Worm (Caenorhabditis elegans) whole organism, young adult: ENCODE data around the gene pho-7.

Experiments used
- C17E4.6 ChIP-seq: fragments of 200-800 bp; sonication (Bioruptor generic); IDR thresholded peaks from 2 replicates; pipeline ENCODE4 v1.3.6; 2022; ENCODE audit warnings: missing genetic modification reagents, missing genetic modification characterization, missing compliant biosample characterization
- F39B2.1 ChIP-seq: fragments of 200-800 bp; sonication (Bioruptor generic); IDR thresholded peaks from 2 replicates; pipeline ENCODE4 v1.3.6; 2022; ENCODE audit warnings: missing genetic modification reagents, missing genetic modification characterization, missing compliant biosample characterization
- Y53G8AR.9 ChIP-seq: fragments of 200-800 bp; sonication (Bioruptor generic); conservative IDR thresholded peaks from 2 replicates; pipeline ENCODE4 v1.3.6; 2022; ENCODE audit warnings: missing genetic modification reagents, missing genetic modification characterization, missing compliant biosample characterization
- ama-1 ChIP-seq, 3 experiments: fragments of 150-350 bp in 1 of 3; sonication (generic microtip) in 2 of 3; optimal IDR thresholded peaks; 2 replicates each; lab custom pipeline; 2014 to 2018; ENCODE audit warnings: missing biosample characterization in 2 of 3, missing genetic modification characterization in 2 of 3, missing genetic modification reagents in 2 of 3
- attf-5 ChIP-seq: fragments of 200-800 bp; sonication (Bioruptor generic); optimal IDR thresholded peaks from 2 replicates; lab custom pipeline; 2018; ENCODE audit warnings: mild to moderate bottlenecking, missing genetic modification characterization, missing compliant biosample characterization
- dox-1 ChIP-seq: fragments of 200-800 bp; sonication (Bioruptor generic); IDR thresholded peaks from 2 replicates; pipeline ENCODE4 v1.3.6; 2022; ENCODE audit warnings: missing genetic modification reagents, missing genetic modification characterization, missing compliant biosample characterization
- dpl-1 ChIP-seq: fragments of 150-350 bp; optimal IDR thresholded peaks from 2 replicates; lab custom pipeline; 2014; ENCODE audit warnings: missing biosample characterization, missing genetic modification reagents, missing genetic modification characterization
- egl-18 ChIP-seq: fragments of 200-800 bp; sonication (Bioruptor generic); IDR thresholded peaks from 2 replicates; pipeline ENCODE4 v1.3.6; 2022; ENCODE audit warnings: missing genetic modification reagents, missing genetic modification characterization, missing compliant biosample characterization
- hmg-1.2 ChIP-seq: fragments of 200-800 bp; sonication (Bioruptor generic); IDR thresholded peaks from 2 replicates; pipeline ENCODE4 v1.3.6; 2022; ENCODE audit warnings: missing genetic modification reagents, missing genetic modification characterization, missing compliant biosample characterization
- nhr-90 ChIP-seq: sonication (generic microtip); optimal IDR thresholded peaks from 2 replicates; lab custom pipeline; 2016; ENCODE audit warnings: missing genotype, mild to moderate bottlenecking, missing genetic modification characterization, missing compliant biosample characterization
- repo-1 ChIP-seq: sonication (generic microtip); optimal IDR thresholded peaks from 2 replicates; lab custom pipeline; 2017; ENCODE audit warnings: mild to moderate bottlenecking, missing genetic modification characterization, missing compliant biosample characterization

- TF ChIP-seq ama-1 (optimal IDR thresholded peaks at IDR 0.05; lab: Kevin White, UChicago) (no peak), ama-1 (GFP tag; optimal IDR thresholded peaks at IDR 0.05; lab: Kevin White, UChicago) (no peak), hmg-1.2 (GFP tag; lab: Robert Waterston, UW) (no peak), dox-1 (GFP tag; lab: Robert Waterston, UW) (no peak), nhr-90 (tag; lab: Kevin White, UChicago) (no peak), F39B2.1 (GFP tag; lab: Robert Waterston, UW) (no peak), egl-18 (GFP tag; lab: Robert Waterston, UW) (no peak), dpl-1 (GFP tag; lab: Kevin White, UChicago) (no peak), repo-1 (tag; lab: Kevin White, UChicago) (no peak), Y53G8AR.9 (GFP tag; lab: Robert Waterston, UW) (no peak), C17E4.6 (GFP tag; lab: Robert Waterston, UW) (no peak), attf-5 (no peak)
These were observed 25.1 kb upstream of the pho-7 start, which contains the start of gene lge-1 for ce11 chrX:10966251-10966650.
